Fruit fly (Drosophila melanogaster) whole organism, embryonic: ENCODE results near the gene CG9297.

Experiments used
- Ada2b ChIP-seq: fragments of 200-800 bp; sonication (Bioruptor generic); IDR thresholded peaks from 2 replicates; pipeline ENCODE4 v1.3.6; 2022; ENCODE audit warnings: missing biosample characterization, missing genetic modification characterization
- Adf1 ChIP-seq: fragments of 200-800 bp; sonication (Bioruptor generic); IDR thresholded peaks from 2 replicates; pipeline ENCODE4 v1.3.6; 2022; ENCODE audit warnings: missing biosample characterization, missing genetic modification characterization
- Blimp-1 ChIP-seq: fragments of 200-800 bp; sonication (Bioruptor generic); optimal IDR thresholded peaks from 3 replicates; lab custom pipeline; 2018; ENCODE audit warnings: missing biosample characterization, missing genetic modification characterization, mild to moderate bottlenecking, moderate library complexity, missing genetic modification reagents
- CG10274 ChIP-seq: fragments of 200-800 bp; sonication (Bioruptor generic); optimal IDR thresholded peaks from 3 replicates; lab custom pipeline; 2017; ENCODE audit warnings: missing biosample characterization, mild to moderate bottlenecking, missing genetic modification characterization
- CG10565 ChIP-seq: fragments of 200-800 bp; sonication (Bioruptor generic); optimal IDR thresholded peaks from 3 replicates; lab custom pipeline; 2016; ENCODE audit warnings: missing biosample characterization, mild to moderate bottlenecking, missing genetic modification characterization
- CG11398 ChIP-seq: fragments of 200-800 bp; sonication (Bioruptor generic); optimal IDR thresholded peaks from 2 replicates; lab custom pipeline; 2016; ENCODE audit warnings: missing biosample characterization, missing genetic modification characterization
- CG11456 ChIP-seq: fragments of 200-800 bp; sonication (Bioruptor generic); IDR thresholded peaks from 3 replicates; pipeline ENCODE4 v1.3.6; 2022; ENCODE audit warnings: missing biosample characterization, missing genetic modification characterization
- CG13894 ChIP-seq: fragments of 200-800 bp; sonication (Bioruptor generic); optimal IDR thresholded peaks from 3 replicates; lab custom pipeline; 2018; ENCODE audit warnings: missing biosample characterization, mild to moderate bottlenecking, missing genetic modification characterization, moderate library complexity
- CG17186 ChIP-seq: fragments of 200-800 bp; sonication (Bioruptor generic); optimal IDR thresholded peaks from 3 replicates; lab custom pipeline; 2017; ENCODE audit warnings: missing biosample characterization, missing genetic modification reagents, missing genetic modification characterization
- CG18011 ChIP-seq: fragments of 200-800 bp; sonication (Bioruptor generic); optimal IDR thresholded peaks from 2 replicates; lab custom pipeline; 2017; ENCODE audit warnings: missing biosample characterization, missing genetic modification characterization, mild to moderate bottlenecking, moderate library complexity, missing genotype
- CG2199 ChIP-seq: fragments of 200-800 bp; sonication (Bioruptor generic); IDR thresholded peaks from 3 replicates; pipeline ENCODE4 v1.3.6; 2022; ENCODE audit warnings: missing biosample characterization, missing genetic modification characterization
- CG3847 ChIP-seq: fragments of 200-800 bp; sonication (Bioruptor generic); IDR thresholded peaks from 2 replicates; pipeline ENCODE4 v1.3.6; 2022; ENCODE audit warnings: missing biosample characterization, missing genetic modification characterization
- CG5953 ChIP-seq: fragments of 200-800 bp; sonication (Bioruptor generic); IDR thresholded peaks from 2 replicates; pipeline ENCODE4 v1.3.6; 2022; ENCODE audit warnings: missing biosample characterization, missing genetic modification characterization
- CG8944 ChIP-seq: fragments of 200-800 bp; sonication (Bioruptor generic); optimal IDR thresholded peaks from 3 replicates; lab custom pipeline; 2016; ENCODE audit warnings: missing biosample characterization, missing genetic modification characterization
- CG9215 ChIP-seq: fragments of 200-800 bp; sonication (Bioruptor generic); IDR thresholded peaks from 2 replicates; pipeline ENCODE4 v1.3.6; 2022; ENCODE audit warnings: missing biosample characterization, missing genetic modification characterization
- Camta ChIP-seq: fragments of 200-800 bp; sonication (Bioruptor generic); optimal IDR thresholded peaks from 2 replicates; lab custom pipeline; 2016; ENCODE audit warnings: missing biosample characterization, missing genetic modification characterization
- Dip2 ChIP-seq: fragments of 200-800 bp; sonication (Bioruptor generic); IDR thresholded peaks from 2 replicates; pipeline ENCODE4 v1.3.6; 2022; ENCODE audit warnings: missing biosample characterization, missing genetic modification characterization
- Dll ChIP-seq: fragments of 200-800 bp; sonication (Bioruptor generic); IDR thresholded peaks from 4 replicates; pipeline ENCODE4 v1.3.6; 2022; ENCODE audit warnings: missing biosample characterization, missing genetic modification characterization; ENCODE audit not compliant: partially characterized antibody
- Eip74EF ChIP-seq, 2 experiments: fragments of 200-800 bp in 1 of 2; fragments of >200 bp in 1 of 2; sonication (Bioruptor generic) in 1 of 2; optimal IDR thresholded peaks; 2 replicates each; lab custom pipeline; 2017 to 2019; ENCODE audit warnings: missing biosample characterization in 2 of 2, missing genetic modification characterization in 2 of 2, mild to moderate bottlenecking in 1 of 2, moderate library complexity in 1 of 2
- Elba2 ChIP-seq: fragments of 200-800 bp; sonication (Bioruptor generic); optimal IDR thresholded peaks from 3 replicates; lab custom pipeline; 2016; ENCODE audit warnings: missing biosample characterization, missing genetic modification characterization
- Gug ChIP-seq: fragments of 200-800 bp; sonication (Bioruptor generic); IDR thresholded peaks from 4 replicates; pipeline ENCODE4 v1.3.6; 2022; ENCODE audit warnings: missing biosample characterization, missing genetic modification characterization
- Hr51 ChIP-seq, 2 experiments: fragments of 200-800 bp; sonication (Bioruptor generic); optimal IDR thresholded peaks; 2 replicates in 1 of 2; 3 replicates in 1 of 2; lab custom pipeline; 2016 to 2018; ENCODE audit warnings: missing biosample characterization in 2 of 2, missing genetic modification characterization in 2 of 2, mild to moderate bottlenecking in 1 of 2, moderate library complexity in 1 of 2
- MESR4 ChIP-seq: fragments of 200-800 bp; sonication (Bioruptor generic); optimal IDR thresholded peaks from 2 replicates; lab custom pipeline; 2018; ENCODE audit warnings: missing biosample characterization, mild to moderate bottlenecking, missing genetic modification characterization, moderate library complexity
- Myb ChIP-seq: fragments of 200-800 bp; sonication (Bioruptor generic); optimal IDR thresholded peaks from 2 replicates; lab custom pipeline; 2016; ENCODE audit warnings: missing biosample characterization, missing genetic modification characterization
- Nf-YB ChIP-seq: fragments of 200-800 bp; sonication (Bioruptor generic); optimal IDR thresholded peaks from 3 replicates; lab custom pipeline; 2019; ENCODE audit warnings: missing biosample characterization, mild to moderate bottlenecking, missing genetic modification characterization, moderate library complexity
- Oaz ChIP-seq: fragments of 200-800 bp; sonication (Bioruptor generic); IDR thresholded peaks from 2 replicates; pipeline ENCODE4 v1.3.6; 2022; ENCODE audit warnings: missing biosample characterization, missing genetic modification characterization
- Ravus ChIP-seq: fragments of 200-800 bp; sonication (Bioruptor generic); IDR thresholded peaks from 2 replicates; pipeline ENCODE4 v1.3.6; 2022; ENCODE audit warnings: missing biosample characterization, missing genetic modification characterization
- Rx ChIP-seq: fragments of 200-800 bp; sonication (Bioruptor generic); IDR thresholded peaks from 2 replicates; pipeline ENCODE4 v1.3.6; 2022; ENCODE audit warnings: missing biosample characterization, missing genetic modification characterization
- Spps ChIP-seq: fragments of 200-800 bp; sonication (Bioruptor generic); optimal IDR thresholded peaks from 2 replicates; lab custom pipeline; 2018; ENCODE audit warnings: missing biosample characterization, mild to moderate bottlenecking, missing genetic modification characterization
- Sry-δ ChIP-seq: fragments of 200-800 bp; sonication (Bioruptor generic); optimal IDR thresholded peaks from 2 replicates; lab custom pipeline; 2016; ENCODE audit warnings: missing biosample characterization, missing genetic modification characterization
- Taf1 ChIP-seq: fragments of 200-800 bp; sonication (Bioruptor generic); IDR thresholded peaks from 2 replicates; pipeline ENCODE4 v1.3.6; 2022; ENCODE audit warnings: missing biosample characterization, missing genetic modification characterization
- ato ChIP-seq: fragments of 200-800 bp; sonication (Bioruptor generic); IDR thresholded peaks from 2 replicates; pipeline ENCODE4 v1.3.6; 2022; ENCODE audit warnings: missing biosample characterization, missing genetic modification characterization; ENCODE audit not compliant: partially characterized antibody
- bab2 ChIP-seq: fragments of 200-800 bp; sonication (Bioruptor generic); optimal IDR thresholded peaks from 2 replicates; lab custom pipeline; 2016; ENCODE audit warnings: missing biosample characterization, missing genetic modification characterization
- bcd ChIP-seq: fragments of 200-800 bp; sonication (Bioruptor generic); optimal IDR thresholded peaks from 2 replicates; lab custom pipeline; 2017; ENCODE audit warnings: missing biosample characterization, mild to moderate bottlenecking, missing genetic modification characterization
- chif ChIP-seq, 2 experiments: fragments of 200-800 bp; sonication (Bioruptor generic); optimal IDR thresholded peaks; 3 replicates each; lab custom pipeline; 2016; ENCODE audit warnings: missing biosample characterization in 2 of 2, missing genetic modification characterization in 2 of 2
- ham ChIP-seq: fragments of 200-800 bp; sonication (Bioruptor generic); IDR thresholded peaks from 2 replicates; pipeline ENCODE4 v1.3.6; 2022; ENCODE audit warnings: missing biosample characterization, missing genetic modification characterization
- kni ChIP-seq: fragments of 200-800 bp; sonication (Bioruptor generic); optimal IDR thresholded peaks from 3 replicates; lab custom pipeline; 2017; ENCODE audit warnings: mild to moderate bottlenecking, missing biosample characterization, missing genetic modification reagents, missing genetic modification characterization
- lab ChIP-seq: fragments of 200-800 bp; sonication (Bioruptor generic); optimal IDR thresholded peaks from 3 replicates; lab custom pipeline; 2017; ENCODE audit warnings: missing biosample characterization, missing genetic modification characterization, mild to moderate bottlenecking, moderate library complexity, missing genetic modification reagents
- lmd ChIP-seq: fragments of 200-800 bp; sonication (Bioruptor generic); IDR thresholded peaks from 2 replicates; pipeline ENCODE4 v1.3.6; 2022; ENCODE audit warnings: missing biosample characterization, missing genetic modification characterization
- oc ChIP-seq: fragments of 200-800 bp; sonication (Bioruptor generic); optimal IDR thresholded peaks from 2 replicates; lab custom pipeline; 2018; ENCODE audit warnings: missing biosample characterization, mild to moderate bottlenecking, missing genetic modification characterization, moderate library complexity
- phol ChIP-seq: fragments of 200-800 bp; sonication (Bioruptor generic); optimal IDR thresholded peaks from 3 replicates; lab custom pipeline; 2018; ENCODE audit warnings: missing biosample characterization, mild to moderate bottlenecking, missing genetic modification characterization, moderate library complexity
- pzg ChIP-seq: fragments of 200-800 bp; sonication (Bioruptor generic); optimal IDR thresholded peaks from 3 replicates; lab custom pipeline; 2018; ENCODE audit warnings: missing biosample characterization, mild to moderate bottlenecking, missing genetic modification characterization, moderate library complexity
- row ChIP-seq: fragments of 200-800 bp; sonication (Bioruptor generic); IDR thresholded peaks from 3 replicates; pipeline ENCODE4 v1.3.6; 2022; ENCODE audit warnings: missing biosample characterization, missing genetic modification characterization
- scrt ChIP-seq: fragments of 200-800 bp; sonication (Bioruptor generic); optimal IDR thresholded peaks from 2 replicates; lab custom pipeline; 2018; ENCODE audit warnings: missing biosample characterization, mild to moderate bottlenecking, missing genetic modification characterization, moderate library complexity
- sens-2 ChIP-seq: fragments of 200-800 bp; sonication (Bioruptor generic); IDR thresholded peaks from 2 replicates; pipeline ENCODE4 v1.3.6; 2022; ENCODE audit warnings: missing biosample characterization, missing genetic modification characterization
- slou ChIP-seq: fragments of 200-800 bp; sonication (Bioruptor generic); optimal IDR thresholded peaks from 3 replicates; lab custom pipeline; 2016; ENCODE audit warnings: missing biosample characterization, missing genetic modification characterization
- sqz ChIP-seq: fragments of 200-800 bp; sonication (Bioruptor generic); optimal IDR thresholded peaks from 3 replicates; lab custom pipeline; 2018; ENCODE audit warnings: missing biosample characterization, mild to moderate bottlenecking, missing genetic modification characterization
- vnd ChIP-seq: fragments of 200-800 bp; sonication (Bioruptor generic); IDR thresholded peaks from 3 replicates; pipeline ENCODE4 v1.3.6; 2022; ENCODE audit warnings: missing biosample characterization, missing genetic modification characterization; ENCODE audit not compliant: partially characterized antibody

The CG9297 gene

dm6 chr3R:13793979-13794665, 22.8 kb downstream of the CG9297 start (continued):
- TF ChIP-seq Myb: no peak
- no peak for TF ChIP-seq Adf1 (GFP tag; lab: Robert Waterston, UW)
- TF ChIP-seq Nf-YB: peak; percentile 29
- 0 out of 3 replicates have a peak, but pooled peaks have one; percentile 62 for TF ChIP-seq CG11456 (GFP tag; lab: Robert Waterston, UW)
- TF ChIP-seq Eip74EF (GFP tag; optimal IDR thresholded peaks at IDR 0.05; lab: Kevin White, UChicago): peak in 1 of 2 experiments; percentile 4
- no peak for TF ChIP-seq CG2199
- no peak for TF ChIP-seq Ravus (GFP tag; lab: Robert Waterston, UW)
- no peak for TF ChIP-seq sens-2 (GFP tag; lab: Robert Waterston, UW)
- TF ChIP-seq Dll: no peak
- TF ChIP-seq CG18011: no peak
- no peak for TF ChIP-seq MESR4 (GFP tag; lab: Kevin White, UChicago)
- TF ChIP-seq phol (tag; lab: Kevin White, UChicago): peak; percentile 85
- TF ChIP-seq Spps (tag; lab: Kevin White, UChicago): peak; percentile 74
- no peak for TF ChIP-seq Elba2
- TF ChIP-seq CG9215: no peak
- no peak for TF ChIP-seq sqz (GFP tag; lab: Kevin White, UChicago)
- TF ChIP-seq bab2 (GFP tag; lab: Kevin White, UChicago): no peak
- peak; percentile 71 for TF ChIP-seq oc (tag; lab: Kevin White, UChicago)
- peak; percentile 18; the same call in 1 of the 2 replicates for TF ChIP-seq CG3847 (GFP tag; lab: Robert Waterston, UW)
- no peak for TF ChIP-seq CG13894 (tag; lab: Kevin White, UChicago)
- peak in 1 of 2 experiments; percentile 5 for TF ChIP-seq chif (GFP tag; optimal IDR thresholded peaks at IDR 0.05; lab: Kevin White, UChicago)
- no peak for TF ChIP-seq CG10274 (GFP tag; lab: Kevin White, UChicago)
- no peak for TF ChIP-seq Camta (GFP tag; lab: Kevin White, UChicago)
- no peak for TF ChIP-seq CG10565
- peak; percentile 33; the same call in 1 of the 2 replicates for TF ChIP-seq Rx (GFP tag; lab: Robert Waterston, UW)
- no peak for TF ChIP-seq pzg (GFP tag; lab: Kevin White, UChicago)
- peak in 1 of 2 experiments; percentile 74 for TF ChIP-seq Hr51 (GFP tag; optimal IDR thresholded peaks at IDR 0.05; lab: Kevin White, UChicago)
- TF ChIP-seq Dip2 (GFP tag; lab: Robert Waterston, UW): no peak
- TF ChIP-seq slou: no peak
- no peak for TF ChIP-seq Sry-δ (GFP tag; lab: Kevin White, UChicago)
- TF ChIP-seq CG17186 (GFP tag; lab: Kevin White, UChicago): peak; percentile 37
- peak; percentile 72 for TF ChIP-seq lmd (GFP tag; lab: Robert Waterston, UW)
- no peak for TF ChIP-seq CG5953 (GFP tag; lab: Robert Waterston, UW)
- TF ChIP-seq scrt (GFP tag; lab: Kevin White, UChicago): peak; percentile 26
- peak; percentile 59 for TF ChIP-seq lab (GFP tag; lab: Kevin White, UChicago)
- no peak for TF ChIP-seq CG11398 (GFP tag; lab: Kevin White, UChicago)
- peak; percentile 67 for TF ChIP-seq row (GFP tag; lab: Robert Waterston, UW)
- no peak for TF ChIP-seq ato (GFP tag; lab: Robert Waterston, UW)
- no peak for TF ChIP-seq vnd (GFP tag; lab: Robert Waterston, UW)
- TF ChIP-seq Gug (GFP tag; lab: Robert Waterston, UW): peak; percentile 42; the same call in 3 of the 4 replicates
- TF ChIP-seq Taf1 (GFP tag; lab: Robert Waterston, UW): no peak
- TF ChIP-seq Oaz (GFP tag; lab: Robert Waterston, UW): no peak
- TF ChIP-seq Ada2b: peak; percentile 56
- no peak for TF ChIP-seq kni (GFP tag; lab: Kevin White, UChicago)
- TF ChIP-seq bcd (GFP tag; lab: Kevin White, UChicago): peak; percentile 52
- peak; percentile 82 for TF ChIP-seq Blimp-1 (GFP tag; lab: Kevin White, UChicago)
- no peak for TF ChIP-seq ham (GFP tag; lab: Robert Waterston, UW)
- TF ChIP-seq CG8944: peak; percentile 18
- TF ChIP-seq, all 482 proteins: peak for 218
